Fruit fly (Drosophila melanogaster) whole organism, embryonic: ENCODE results near the gene Ac3.

ENCODE experiments used
- CG10274 ChIP-seq: fragments of 200-800 bp; sonication (Bioruptor generic); optimal IDR thresholded peaks from 3 replicates; lab custom pipeline; 2017; ENCODE audit warnings: missing biosample characterization, mild to moderate bottlenecking, missing genetic modification characterization
- CG10321 ChIP-seq: fragments of 200-800 bp; sonication (Bioruptor generic); IDR thresholded peaks from 2 replicates; pipeline ENCODE4 v1.3.6; 2022; ENCODE audit warnings: missing biosample characterization, missing genetic modification characterization
- CG10979 ChIP-seq: fragments of 200-800 bp; sonication (Bioruptor generic); optimal IDR thresholded peaks from 2 replicates; lab custom pipeline; 2018; ENCODE audit warnings: missing biosample characterization, mild to moderate bottlenecking, missing genetic modification characterization, moderate library complexity
- CG1233 ChIP-seq: fragments of 200-800 bp; sonication (Bioruptor generic); optimal IDR thresholded peaks from 4 replicates; lab custom pipeline; 2018; ENCODE audit warnings: missing biosample characterization, mild to moderate bottlenecking, missing genetic modification characterization
- CG15011 ChIP-seq: fragments of 200-800 bp; sonication (Bioruptor generic); optimal IDR thresholded peaks from 3 replicates; lab custom pipeline; 2018; ENCODE audit warnings: missing biosample characterization, mild to moderate bottlenecking, missing genetic modification characterization
- CG15696 ChIP-seq: fragments of 200-800 bp; sonication (Bioruptor generic); optimal IDR thresholded peaks from 2 replicates; lab custom pipeline; 2019; ENCODE audit warnings: missing biosample characterization, mild to moderate bottlenecking, missing genetic modification characterization, moderate library complexity
- CG2202 ChIP-seq: fragments of 200-800 bp; sonication (Bioruptor generic); optimal IDR thresholded peaks from 2 replicates; lab custom pipeline; 2018; ENCODE audit warnings: missing biosample characterization, mild to moderate bottlenecking, missing genetic modification characterization
- CG31388 ChIP-seq: fragments of 200-800 bp; sonication (Bioruptor generic); optimal IDR thresholded peaks from 2 replicates; lab custom pipeline; 2016; ENCODE audit warnings: missing biosample characterization, missing genetic modification characterization
- CG3726 ChIP-seq: fragments of 200-800 bp; sonication (Bioruptor generic); IDR thresholded peaks from 3 replicates; pipeline ENCODE4, ENCODE4 v1.3.6; 2022; ENCODE audit warnings: missing biosample characterization, missing genetic modification characterization
- CG3995 ChIP-seq: fragments of 200-800 bp; sonication (Bioruptor generic); optimal IDR thresholded peaks from 3 replicates; lab custom pipeline; 2016; ENCODE audit warnings: missing biosample characterization, missing genetic modification characterization
- CG4328 ChIP-seq: fragments of 200-800 bp; sonication (Bioruptor generic); optimal IDR thresholded peaks from 3 replicates; lab custom pipeline; 2017; ENCODE audit warnings: missing biosample characterization, missing genetic modification reagents, missing genetic modification characterization
- CG4730 ChIP-seq: fragments of 200-800 bp; sonication (Bioruptor generic); IDR thresholded peaks from 2 replicates; pipeline ENCODE4 v1.3.6; 2022; ENCODE audit warnings: missing biosample characterization, missing genetic modification characterization
- CG4820 ChIP-seq: fragments of 200-800 bp; sonication (Bioruptor generic); optimal IDR thresholded peaks from 3 replicates; lab custom pipeline; 2016; ENCODE audit warnings: missing biosample characterization, missing genetic modification characterization
- CG6272 ChIP-seq: fragments of 200-800 bp; sonication (Bioruptor generic); IDR thresholded peaks from 2 replicates; pipeline ENCODE4 v1.3.6; 2022; ENCODE audit warnings: missing biosample characterization, missing genetic modification characterization
- CkIIα-i1 ChIP-seq: fragments of 200-800 bp; sonication (Bioruptor generic); IDR thresholded peaks from 2 replicates; pipeline ENCODE4 v1.3.6; 2022; ENCODE audit warnings: missing biosample characterization, missing genetic modification characterization
- D19A ChIP-seq: fragments of 200-800 bp; optimal IDR thresholded peaks from 3 replicates; lab custom pipeline; 2019; ENCODE audit warnings: missing biosample characterization, mild to moderate bottlenecking, missing genetic modification characterization, moderate library complexity
- Deaf1 ChIP-seq: fragments of 200-800 bp; optimal IDR thresholded peaks from 3 replicates; lab custom pipeline; 2019; ENCODE audit warnings: missing biosample characterization, mild to moderate bottlenecking, missing genetic modification characterization, moderate library complexity
- Dip3 ChIP-seq: fragments of 200-800 bp; sonication (Bioruptor generic); optimal IDR thresholded peaks from 3 replicates; lab custom pipeline; 2016; ENCODE audit warnings: missing biosample characterization, missing genetic modification characterization
- Dll ChIP-seq: fragments of 200-800 bp; sonication (Bioruptor generic); IDR thresholded peaks from 4 replicates; pipeline ENCODE4 v1.3.6; 2022; ENCODE audit warnings: missing biosample characterization, missing genetic modification characterization; ENCODE audit not compliant: partially characterized antibody
- Ets97D ChIP-seq: fragments of 200-800 bp; sonication (Bioruptor generic); optimal IDR thresholded peaks from 3 replicates; lab custom pipeline; 2016; ENCODE audit warnings: missing biosample characterization, missing genetic modification characterization
- Kr ChIP-seq: fragments of 200-800 bp; sonication (Bioruptor generic); optimal IDR thresholded peaks from 2 replicates; lab custom pipeline; 2017; ENCODE audit warnings: missing biosample characterization, mild to moderate bottlenecking, missing genetic modification characterization
- Max ChIP-seq: fragments of 200-800 bp; sonication (Bioruptor generic); optimal IDR thresholded peaks from 2 replicates; lab custom pipeline; 2016; ENCODE audit warnings: missing biosample characterization, mild to moderate bottlenecking, missing genetic modification characterization
- NK7.1 ChIP-seq: fragments of 200-800 bp; sonication (Bioruptor generic); optimal IDR thresholded peaks from 3 replicates; lab custom pipeline; 2016; ENCODE audit warnings: missing biosample characterization, missing genetic modification characterization
- Optix ChIP-seq: fragments of 200-800 bp; sonication (Bioruptor generic); IDR thresholded peaks from 3 replicates; pipeline ENCODE4 v1.3.6; 2022; ENCODE audit warnings: missing biosample characterization, missing genetic modification characterization
- Taf1 ChIP-seq: fragments of 200-800 bp; sonication (Bioruptor generic); IDR thresholded peaks from 2 replicates; pipeline ENCODE4 v1.3.6; 2022; ENCODE audit warnings: missing biosample characterization, missing genetic modification characterization
- Trl ChIP-seq, 3 experiments: fragments of >200 bp in 2 of 3; fragments of 200-800 bp in 1 of 3; sonication (Bioruptor generic) in 1 of 3; optimal IDR thresholded peaks; 2 replicates in 1 of 3; 3 replicates in 2 of 3; lab custom pipeline; 2016 to 2017; ENCODE audit warnings: missing biosample characterization in 1 of 3, missing genetic modification characterization in 1 of 3
- ash1 ChIP-seq: fragments of 200-800 bp; sonication (Bioruptor generic); optimal IDR thresholded peaks from 2 replicates; lab custom pipeline; 2018; ENCODE audit warnings: missing biosample characterization, mild to moderate bottlenecking, missing genetic modification characterization
- az2 ChIP-seq: fragments of 200-800 bp; sonication (Bioruptor generic); optimal IDR thresholded peaks from 3 replicates; lab custom pipeline; 2016; ENCODE audit warnings: missing biosample characterization, missing genetic modification characterization
- bbx ChIP-seq: fragments of 200-800 bp; sonication (Bioruptor generic); IDR thresholded peaks from 2 replicates; pipeline ENCODE4 v1.3.6; 2022; ENCODE audit warnings: missing biosample characterization, missing genetic modification characterization; ENCODE audit not compliant: partially characterized antibody
- btn ChIP-seq: fragments of 200-800 bp; sonication (Bioruptor generic); optimal IDR thresholded peaks from 2 replicates; lab custom pipeline; 2016; ENCODE audit warnings: missing biosample characterization, missing genetic modification characterization
- crol ChIP-seq: fragments of 200-800 bp; sonication (Bioruptor generic); IDR thresholded peaks from 2 replicates; pipeline ENCODE4 v1.3.6; 2022; ENCODE audit warnings: missing biosample characterization, missing genetic modification characterization
- dmrt11E ChIP-seq: fragments of 200-800 bp; sonication (Bioruptor generic); optimal IDR thresholded peaks from 3 replicates; lab custom pipeline; 2018; ENCODE audit warnings: missing biosample characterization, mild to moderate bottlenecking, missing genetic modification characterization, moderate library complexity
- dpn ChIP-seq, 2 experiments: fragments of 200-800 bp; sonication (Bioruptor generic); optimal IDR thresholded peaks; 3 replicates each; lab custom pipeline; 2016; ENCODE audit warnings: missing biosample characterization in 2 of 2, missing genetic modification characterization in 2 of 2
- en ChIP-seq: fragments of 200-800 bp; sonication (Bioruptor generic); optimal IDR thresholded peaks from 2 replicates; lab custom pipeline; 2016; ENCODE audit warnings: missing biosample characterization, missing genetic modification characterization
- gce ChIP-seq: fragments of 200-800 bp; sonication (Bioruptor generic); IDR thresholded peaks from 3 replicates; pipeline ENCODE4 v1.3.6; 2022; ENCODE audit warnings: missing biosample characterization, missing genetic modification characterization
- gsb ChIP-seq: fragments of 200-800 bp; sonication (Bioruptor generic); IDR thresholded peaks from 2 replicates; pipeline ENCODE4 v1.3.6; 2022; ENCODE audit warnings: missing biosample characterization, missing genetic modification characterization
- hkb ChIP-seq, 2 experiments: fragments of 200-800 bp in 1 of 2; fragments of >200 bp in 1 of 2; sonication (Bioruptor generic) in 1 of 2; IDR thresholded peaks in 1 of 2; optimal IDR thresholded peaks in 1 of 2; 2 replicates each; pipeline versions ENCODE4 v1.3.6 to Lab custom; 2017 to 2022; ENCODE audit warnings: missing biosample characterization in 1 of 2, missing genetic modification characterization in 1 of 2
- ind ChIP-seq: fragments of 200-800 bp; sonication (Bioruptor generic); optimal IDR thresholded peaks from 3 replicates; lab custom pipeline; 2016; ENCODE audit warnings: missing biosample characterization, missing genetic modification characterization
- ken ChIP-seq: fragments of 200-800 bp; sonication (Bioruptor generic); IDR thresholded peaks from 3 replicates; pipeline ENCODE4 v1.3.6; 2022; ENCODE audit warnings: missing biosample characterization, missing genetic modification characterization
- lola ChIP-seq, 3 experiments: fragments of >200 bp in 2 of 3; fragments of 200-800 bp in 1 of 3; sonication (Bioruptor generic) in 1 of 3; optimal IDR thresholded peaks; 2 replicates each; lab custom pipeline; 2017 to 2019; ENCODE audit warnings: missing biosample characterization in 3 of 3, missing genetic modification characterization in 3 of 3, mild to moderate bottlenecking in 1 of 3, moderate library complexity in 1 of 3
- maf-S ChIP-seq: fragments of 200-800 bp; sonication (Bioruptor generic); optimal IDR thresholded peaks from 2 replicates; lab custom pipeline; 2016; ENCODE audit warnings: missing biosample characterization, missing genetic modification characterization
- nau ChIP-seq: fragments of 200-800 bp; sonication (Bioruptor generic); optimal IDR thresholded peaks from 3 replicates; lab custom pipeline; 2017; ENCODE audit warnings: missing biosample characterization, mild to moderate bottlenecking, missing genetic modification characterization, missing genetic modification reagents
- pb ChIP-seq: fragments of 200-800 bp; sonication (Bioruptor generic); optimal IDR thresholded peaks from 3 replicates; lab custom pipeline; 2016; ENCODE audit warnings: missing biosample characterization, missing genetic modification characterization
- peb ChIP-seq: fragments of 200-800 bp; sonication (Bioruptor generic); IDR thresholded peaks from 2 replicates; pipeline ENCODE4 v1.3.6; 2022; ENCODE audit warnings: missing biosample characterization, missing genetic modification characterization
- salm ChIP-seq: fragments of 200-800 bp; sonication (Bioruptor generic); optimal IDR thresholded peaks from 2 replicates; lab custom pipeline; 2018; ENCODE audit warnings: missing biosample characterization, mild to moderate bottlenecking, missing genetic modification characterization
- sr ChIP-seq: fragments of 200-800 bp; sonication (Bioruptor generic); IDR thresholded peaks from 3 replicates; pipeline ENCODE4 v1.3.6; 2022; ENCODE audit warnings: missing biosample characterization, missing genetic modification characterization
- stc ChIP-seq: fragments of 200-800 bp; sonication (Bioruptor generic); IDR thresholded peaks from 2 replicates; pipeline ENCODE4 v1.3.6; 2022; ENCODE audit warnings: missing biosample characterization, missing genetic modification characterization
- tgo ChIP-seq: fragments of 200-800 bp; sonication (Bioruptor generic); IDR thresholded peaks from 3 replicates; pipeline ENCODE4 v1.3.6; 2022; ENCODE audit warnings: missing biosample characterization, missing genetic modification characterization
- tll ChIP-seq, 2 experiments: fragments of 200-800 bp in 1 of 2; fragments of >200 bp in 1 of 2; sonication (Bioruptor generic) in 1 of 2; optimal IDR thresholded peaks; 2 replicates each; lab custom pipeline; 2017 to 2019; ENCODE audit warnings: missing biosample characterization in 2 of 2, missing genetic modification characterization in 2 of 2, mild to moderate bottlenecking in 1 of 2, moderate library complexity in 1 of 2

Ac3 gene

DNA sequence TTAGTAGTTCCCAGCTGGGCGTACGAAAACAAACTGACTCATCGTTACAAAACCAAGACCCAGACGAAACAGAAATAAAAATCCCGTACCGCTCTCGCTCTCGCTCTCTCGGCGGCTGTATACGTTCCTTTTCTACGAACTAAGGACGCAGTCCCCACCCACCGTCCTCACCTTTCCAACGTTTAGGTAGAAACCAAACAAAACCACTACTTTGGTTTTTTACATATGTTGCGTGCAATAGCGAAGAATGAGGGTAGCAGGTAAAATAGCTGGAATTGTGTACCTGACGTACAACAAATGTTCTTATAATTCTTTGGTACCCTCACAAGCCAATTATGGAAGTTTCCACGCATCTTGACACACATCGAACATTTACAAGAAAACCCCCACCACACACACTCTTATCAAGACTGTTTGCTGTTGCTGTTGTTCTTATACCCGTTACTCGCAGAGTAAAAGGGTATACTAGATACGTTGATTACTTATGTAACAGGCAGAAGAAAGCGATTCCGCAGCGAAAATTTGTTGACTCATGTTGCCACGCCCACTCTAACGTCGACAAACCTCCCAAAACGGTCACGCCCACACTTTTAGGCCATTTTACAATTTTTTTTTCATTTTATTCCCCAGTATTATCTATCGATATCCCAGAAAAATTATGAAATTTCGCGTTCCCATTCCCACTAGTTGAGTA lies 13.5 kb upstream of the Ac3 start (continued):
- no peak for TF ChIP-seq CG2202 (tag; lab: Kevin White, UChicago)
- peak; percentile 59 for TF ChIP-seq CG10321
- no peak for TF ChIP-seq CG15011 (GFP tag; lab: Kevin White, UChicago)
- TF ChIP-seq dpn (GFP tag; optimal IDR thresholded peaks at IDR 0.05; lab: Kevin White, UChicago), result peak in 1 of 2 experiments; percentile 8
- TF ChIP-seq CG10979 (tag; lab: Kevin White, UChicago), result peak; percentile 60
- TF ChIP-seq D19A (tag; lab: Kevin White, UChicago), result peak; percentile 53
- no peak for TF ChIP-seq CG4730 (GFP tag; lab: Robert Waterston, UW)
- TF ChIP-seq salm (tag; lab: Kevin White, UChicago), result no peak
- TF ChIP-seq hkb (optimal IDR thresholded peaks at IDR 0.05; lab: Kevin White, UChicago), result no peak
- TF ChIP-seq hkb (GFP tag; IDR thresholded peaks at IDR 0.05; lab: Robert Waterston, UW), result peak; percentile 38; the same call in 1 of the 2 replicates
- peak; percentile 56 for TF ChIP-seq Kr (GFP tag; lab: Kevin White, UChicago)
- no peak for TF ChIP-seq stc (GFP tag; lab: Robert Waterston, UW)
- TF ChIP-seq gce (GFP tag; lab: Robert Waterston, UW), result no peak
- TF ChIP-seq lola (GFP tag; optimal IDR thresholded peaks at IDR 0.05; lab: Kevin White, UChicago), result peak in 1 of 3 experiments; percentile 68
- TF ChIP-seq tll (GFP tag; optimal IDR thresholded peaks at IDR 0.05; lab: Kevin White, UChicago), result peak in 1 of 2 experiments; percentile 80
- TF ChIP-seq Deaf1 (tag; lab: Kevin White, UChicago), result peak; percentile 65
- TF ChIP-seq CG4820 (GFP tag; lab: Kevin White, UChicago), result peak; percentile 12
- TF ChIP-seq peb, result no peak
- TF ChIP-seq bbx (GFP tag; lab: Robert Waterston, UW), result peak; percentile 46; the same call in 1 of the 2 replicates
- no peak for TF ChIP-seq maf-S
- peak; percentile 32 for TF ChIP-seq ind (GFP tag; lab: Kevin White, UChicago)
- no peak for TF ChIP-seq tgo
- TF ChIP-seq az2 (GFP tag; lab: Kevin White, UChicago), result peak; percentile 41
- peak; percentile 19 for TF ChIP-seq CG10274 (GFP tag; lab: Kevin White, UChicago)
- TF ChIP-seq ken (GFP tag; lab: Robert Waterston, UW), result no peak
- TF ChIP-seq crol (GFP tag; lab: Robert Waterston, UW), result peak; percentile 47; the same call in 1 of the 2 replicates
- TF ChIP-seq CkIIα-i1, result no peak
- TF ChIP-seq pb (GFP tag; lab: Kevin White, UChicago), result no peak
- no peak for TF ChIP-seq ash1 (GFP tag; lab: Kevin White, UChicago)
- 0 out of 4 replicates have a peak, but pooled peaks have one; percentile 51 for TF ChIP-seq Dll (GFP tag; lab: Robert Waterston, UW)
- no peak for TF ChIP-seq sr
- no peak for TF ChIP-seq gsb
- no peak for TF ChIP-seq CG31388 (GFP tag; lab: Kevin White, UChicago)
- TF ChIP-seq Dip3 (GFP tag; lab: Kevin White, UChicago), result peak; percentile 15
- TF ChIP-seq dmrt11E (tag; lab: Kevin White, UChicago), result peak; percentile 63
- TF ChIP-seq CG4328 (GFP tag; lab: Kevin White, UChicago), result no peak
- TF ChIP-seq Taf1 (GFP tag; lab: Robert Waterston, UW), result no peak
- no peak for TF ChIP-seq Ets97D (GFP tag; lab: Kevin White, UChicago)
- TF ChIP-seq Optix (GFP tag; lab: Robert Waterston, UW), result no peak
- TF ChIP-seq nau (GFP tag; lab: Kevin White, UChicago), result no peak
- TF ChIP-seq btn (GFP tag; lab: Kevin White, UChicago), result no peak
- no peak for TF ChIP-seq NK7.1 (GFP tag; lab: Kevin White, UChicago)
- no peak for TF ChIP-seq CG3726
- TF ChIP-seq CG1233 (GFP tag; lab: Kevin White, UChicago), result no peak
- TF ChIP-seq CG15696 (tag; lab: Kevin White, UChicago), result peak; percentile 53
- no peak for TF ChIP-seq CG3995 (GFP tag; lab: Kevin White, UChicago)
- no peak for TF ChIP-seq CG6272 (GFP tag; lab: Robert Waterston, UW)
- peak; percentile 35 for TF ChIP-seq Max
- TF ChIP-seq Trl (optimal IDR thresholded peaks at IDR 0.05; lab: Kevin White, UChicago), result peak; percentile 65 to 73
- TF ChIP-seq Trl (GFP tag; optimal IDR thresholded peaks at IDR 0.05; lab: Kevin White, UChicago), result no peak
- TF ChIP-seq en (GFP tag; lab: Kevin White, UChicago), result no peak
